Worm (Caenorhabditis elegans) whole organism, early embryonic: ENCODE data around the gene tsr-2.

Source experiments
- aly-1 ChIP-seq: sonication (generic microtip); optimal IDR thresholded peaks from 2 replicates; lab custom pipeline; 2016; ENCODE audit warnings: missing genetic modification characterization, missing compliant biosample characterization
- ets-7 ChIP-seq: sonication (generic microtip); optimal IDR thresholded peaks from 2 replicates; lab custom pipeline; 2016; ENCODE audit warnings: missing genotype, missing genetic modification characterization, missing compliant biosample characterization
- flt-1 ChIP-seq: fragments of 200-800 bp; sonication (Bioruptor generic); IDR thresholded peaks from 2 replicates; pipeline ENCODE4 v1.3.6; 2022; ENCODE audit warnings: missing genetic modification characterization, missing compliant biosample characterization
- sea-1 ChIP-seq: fragments of 200-800 bp; sonication (Bioruptor generic); conservative IDR thresholded peaks from 2 replicates; pipeline ENCODE4 v1.3.6; 2022; ENCODE audit warnings: missing genetic modification characterization, missing compliant biosample characterization
- tbx-11 ChIP-seq: fragments of 200-800 bp; sonication (Bioruptor generic); IDR thresholded peaks from 2 replicates; pipeline ENCODE4 v1.3.6; 2022; ENCODE audit warnings: missing genetic modification characterization, missing compliant biosample characterization

DNA sequence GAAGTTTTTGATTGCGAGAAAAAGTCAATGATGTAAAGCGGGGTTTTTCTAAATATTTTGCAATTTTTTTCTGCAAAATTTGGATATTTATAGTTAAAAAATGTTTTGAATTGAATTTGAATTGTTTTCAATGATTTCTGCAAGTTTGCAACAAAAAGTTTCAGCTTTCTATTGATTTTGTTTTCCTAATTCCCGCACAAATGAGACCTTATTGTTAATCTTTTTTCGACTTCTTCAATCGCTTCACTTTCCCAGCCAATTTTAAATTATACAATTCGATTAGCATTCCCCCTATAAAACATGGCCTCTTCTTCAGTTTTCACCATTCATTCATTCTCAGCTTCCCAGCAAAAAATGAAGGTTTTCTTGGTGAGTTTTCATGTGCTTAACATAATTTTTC is 25.8 kb upstream of the tsr-2 start, which contains the start of gene fipr-27:
- TF ChIP-seq flt-1 (GFP tag; lab: Robert Waterston, UW) (no peak), tbx-11 (no peak), sea-1 (no peak), aly-1 (no peak), ets-7 (tag; lab: Kevin White, UChicago) (no peak)
